Fruit fly (Drosophila melanogaster): ENCODE data around the gene CG17672.
A peak's percentile ranks its signal among the peaks of the same experiment; 100 is the strongest.

Gene CG17672

dm6 chr3L:13011511-13011910 is 17.3 kb upstream of the CG17672 start, which contains the start of gene Cul6:
Gene Cul6 (minus strand): TSS chr3L:13011685.
- TF ChIP-seq CG1602 (GFP tag; optimal IDR thresholded peaks at IDR 0.05) = no peak
- no peak for TF ChIP-seq CG4360 (GFP tag; IDR thresholded peaks at IDR 0.05)
- TF ChIP-seq BEAF-32 (GFP tag; optimal IDR thresholded peaks at IDR 0.05) = peak; percentile 59
- TF ChIP-seq CG15073 (GFP tag; optimal IDR thresholded peaks at IDR 0.05) = no peak
- TF ChIP-seq tin (GFP tag; optimal IDR thresholded peaks at IDR 0.05) = no peak
- TF ChIP-seq CG10431 (GFP tag; optimal IDR thresholded peaks at IDR 0.05) = no peak
- TF ChIP-seq B-H1 (GFP tag; IDR thresholded peaks at IDR 0.05) = no peak
- TF ChIP-seq CG14441 (GFP tag; IDR thresholded peaks at IDR 0.05) = no peak
- TF ChIP-seq Dref (GFP tag; IDR thresholded peaks at IDR 0.05) = peak; percentile 55
- no peak for TF ChIP-seq CG12659 (GFP tag; optimal IDR thresholded peaks at IDR 0.05)
- TF ChIP-seq ssp (GFP tag; IDR thresholded peaks at IDR 0.05) = peak; percentile 60
- no peak for TF ChIP-seq CG5953 (GFP tag; IDR thresholded peaks at IDR 0.05)
- TF ChIP-seq mld (GFP tag; IDR thresholded peaks at IDR 0.05; ENCODE audit: partially characterized antibody) = no peak
- no peak for TF ChIP-seq CG10462 (GFP tag; optimal IDR thresholded peaks at IDR 0.05)
- no peak for TF ChIP-seq Fer3 (tag; optimal IDR thresholded peaks at IDR 0.05)
- no peak for TF ChIP-seq Adf1 (GFP tag; IDR thresholded peaks at IDR 0.05)
- peak; percentile 10; the same call in 1 of the 2 replicates for TF ChIP-seq inv (GFP tag; IDR thresholded peaks at IDR 0.05; ENCODE audit: partially characterized antibody)
- peak; percentile 32 for TF ChIP-seq Scr (GFP tag; IDR thresholded peaks at IDR 0.05; ENCODE audit: partially characterized antibody)
- no peak for TF ChIP-seq ttk (GFP tag; IDR thresholded peaks at IDR 0.05)
- peak; percentile 29 for TF ChIP-seq exex (tag; optimal IDR thresholded peaks at IDR 0.05)
- TF ChIP-seq H2.0 (GFP tag; IDR thresholded peaks at IDR 0.05) = no peak
- TF ChIP-seq CG3065 (GFP tag; optimal IDR thresholded peaks at IDR 0.05) = no peak
- TF ChIP-seq E2f1 (GFP tag; IDR thresholded peaks at IDR 0.05) = no peak
- TF ChIP-seq vvl (GFP tag; IDR thresholded peaks at IDR 0.05) = no peak
- no peak for TF ChIP-seq ci (GFP tag; IDR thresholded peaks at IDR 0.05)
- TF ChIP-seq D19A (tag; optimal IDR thresholded peaks at IDR 0.05) = no peak
- TF ChIP-seq luna (GFP tag; optimal IDR thresholded peaks at IDR 0.05) = no peak
- no peak for TF ChIP-seq CG6654 (GFP tag; optimal IDR thresholded peaks at IDR 0.05)
- peak; percentile 57 for TF ChIP-seq Sry-δ (GFP tag; optimal IDR thresholded peaks at IDR 0.05)
- TF ChIP-seq NFAT (GFP tag; IDR thresholded peaks at IDR 0.05) = no peak
- no peak for TF ChIP-seq Ravus (GFP tag; IDR thresholded peaks at IDR 0.05)
- TF ChIP-seq wdn (GFP tag; IDR thresholded peaks at IDR 0.05) = no peak
- TF ChIP-seq twi (tag; optimal IDR thresholded peaks at IDR 0.05) = no peak
- TF ChIP-seq Vsx1 (GFP tag; optimal IDR thresholded peaks at IDR 0.05) = no peak
- TF ChIP-seq zen (tag; optimal IDR thresholded peaks at IDR 0.05) = peak; percentile 29
- TF ChIP-seq Fer1 (GFP tag; optimal IDR thresholded peaks at IDR 0.05) = no peak
- no peak for TF ChIP-seq bowl (GFP tag; IDR thresholded peaks at IDR 0.05)
- TF ChIP-seq Med (GFP tag) = peak; percentile 52
- TF ChIP-seq Fer2 (tag; optimal IDR thresholded peaks at IDR 0.05) = no peak
- TF ChIP-seq CG32772 (GFP tag; IDR thresholded peaks at IDR 0.05) = no peak
- no peak for TF ChIP-seq CG8478 (optimal IDR thresholded peaks at IDR 0.05)
- peak; percentile 22 for TF ChIP-seq pzg (GFP tag; optimal IDR thresholded peaks at IDR 0.05)
- TF ChIP-seq CG8765 (GFP tag; IDR thresholded peaks at IDR 0.05) = no peak
- TF ChIP-seq Asciz (GFP tag; optimal IDR thresholded peaks at IDR 0.05) = no peak
- TF ChIP-seq amos (GFP tag; IDR thresholded peaks at IDR 0.05; ENCODE audit: partially characterized antibody) = peak; percentile 32; the same call in 1 of the 2 replicates
- peak; percentile 29 for TF ChIP-seq stwl (tag; optimal IDR thresholded peaks at IDR 0.05)
- peak; percentile 23 for TF ChIP-seq sens (GFP tag)
- 0 out of 3 replicates have a peak, but pooled peaks have one; percentile 35 for TF ChIP-seq CG16813 (GFP tag; IDR thresholded peaks at IDR 0.05; ENCODE audit: partially characterized antibody)

All from whole organism, embryonic.